Fruit fly (Drosophila melanogaster) whole organism, embryonic: ENCODE measurements around the gene Abca3.

Experiments used
- B-H2 ChIP-seq: fragments of 200-800 bp; sonication (Bioruptor generic); optimal IDR thresholded peaks from 2 replicates; lab custom pipeline; 2018; ENCODE audit warnings: missing biosample characterization, mild to moderate bottlenecking, missing genetic modification characterization
- Bgb ChIP-seq: fragments of 200-800 bp; sonication (Bioruptor generic); IDR thresholded peaks from 2 replicates; pipeline ENCODE4 v1.3.6; 2022; ENCODE audit warnings: missing biosample characterization, missing genetic modification characterization; ENCODE audit not compliant: partially characterized antibody
- CG10267 ChIP-seq: fragments of 200-800 bp; sonication (Bioruptor generic); optimal IDR thresholded peaks from 2 replicates; lab custom pipeline; 2018; ENCODE audit warnings: missing biosample characterization, mild to moderate bottlenecking, missing genetic modification characterization, moderate library complexity
- CG10366 ChIP-seq: fragments of 200-800 bp; sonication (Bioruptor generic); IDR thresholded peaks from 2 replicates; pipeline ENCODE4 v1.3.6; 2022; ENCODE audit warnings: missing biosample characterization, missing genetic modification characterization
- CG11247 ChIP-seq: fragments of 200-800 bp; sonication (Bioruptor generic); IDR thresholded peaks from 2 replicates; pipeline ENCODE4 v1.3.6; 2022; ENCODE audit warnings: missing biosample characterization, missing genetic modification characterization
- CG11398 ChIP-seq: fragments of 200-800 bp; sonication (Bioruptor generic); optimal IDR thresholded peaks from 2 replicates; lab custom pipeline; 2016; ENCODE audit warnings: missing biosample characterization, missing genetic modification characterization
- CG12155 ChIP-seq: fragments of 200-800 bp; sonication (Bioruptor generic); optimal IDR thresholded peaks from 3 replicates; lab custom pipeline; 2016; ENCODE audit warnings: missing biosample characterization, missing genetic modification characterization
- CG12942 ChIP-seq: fragments of 200-800 bp; sonication (Bioruptor generic); optimal IDR thresholded peaks from 3 replicates; lab custom pipeline; 2016; ENCODE audit warnings: missing biosample characterization, missing genetic modification characterization
- CG13296 ChIP-seq: fragments of 200-800 bp; sonication (Bioruptor generic); optimal IDR thresholded peaks from 3 replicates; lab custom pipeline; 2018; ENCODE audit warnings: missing biosample characterization, mild to moderate bottlenecking, missing genetic modification characterization
- CG1647 ChIP-seq: fragments of 200-800 bp; sonication (Bioruptor generic); optimal IDR thresholded peaks from 3 replicates; lab custom pipeline; 2016; ENCODE audit warnings: missing biosample characterization, missing genetic modification characterization
- CG17186 ChIP-seq: fragments of 200-800 bp; sonication (Bioruptor generic); optimal IDR thresholded peaks from 3 replicates; lab custom pipeline; 2017; ENCODE audit warnings: missing biosample characterization, missing genetic modification reagents, missing genetic modification characterization
- CG17829 ChIP-seq: fragments of 200-800 bp; optimal IDR thresholded peaks from 2 replicates; lab custom pipeline; 2019; ENCODE audit warnings: missing biosample characterization, mild to moderate bottlenecking, missing genetic modification characterization, moderate library complexity
- CG18262 ChIP-seq: fragments of 200-800 bp; optimal IDR thresholded peaks from 3 replicates; lab custom pipeline; 2019; ENCODE audit warnings: missing biosample characterization, mild to moderate bottlenecking, missing genetic modification characterization, moderate library complexity
- CG18619 ChIP-seq: fragments of 200-800 bp; sonication (Bioruptor generic); optimal IDR thresholded peaks from 3 replicates; lab custom pipeline; 2017; ENCODE audit warnings: missing biosample characterization, mild to moderate bottlenecking, missing genetic modification characterization
- CG2120 ChIP-seq: fragments of 200-800 bp; sonication (Bioruptor generic); optimal IDR thresholded peaks from 3 replicates; lab custom pipeline; 2016; ENCODE audit warnings: missing biosample characterization, missing genetic modification characterization
- CG30020 ChIP-seq: fragments of 200-800 bp; optimal IDR thresholded peaks from 2 replicates; lab custom pipeline; 2019; ENCODE audit warnings: missing biosample characterization, mild to moderate bottlenecking, missing genetic modification characterization, moderate library complexity
- CG32532 ChIP-seq: fragments of 200-800 bp; sonication (Bioruptor generic); IDR thresholded peaks from 2 replicates; pipeline ENCODE4 v1.3.6; 2022; ENCODE audit warnings: missing biosample characterization, missing genetic modification characterization
- CG33557 ChIP-seq: fragments of 200-800 bp; sonication (Bioruptor generic); optimal IDR thresholded peaks from 2 replicates; lab custom pipeline; 2019; ENCODE audit warnings: missing biosample characterization, mild to moderate bottlenecking, missing genetic modification characterization, moderate library complexity
- CG3995 ChIP-seq: fragments of 200-800 bp; sonication (Bioruptor generic); optimal IDR thresholded peaks from 3 replicates; lab custom pipeline; 2016; ENCODE audit warnings: missing biosample characterization, missing genetic modification characterization
- CG5245 ChIP-seq: fragments of 200-800 bp; sonication (Bioruptor generic); optimal IDR thresholded peaks from 3 replicates; lab custom pipeline; 2016; ENCODE audit warnings: missing biosample characterization, missing genetic modification characterization
- CoRest ChIP-seq: fragments of 200-800 bp; sonication (Bioruptor generic); optimal IDR thresholded peaks from 3 replicates; lab custom pipeline; 2018; ENCODE audit warnings: missing biosample characterization, mild to moderate bottlenecking, missing genetic modification characterization, moderate library complexity
- Dip2 ChIP-seq: fragments of 200-800 bp; sonication (Bioruptor generic); IDR thresholded peaks from 2 replicates; pipeline ENCODE4 v1.3.6; 2022; ENCODE audit warnings: missing biosample characterization, missing genetic modification characterization
- Doc2 ChIP-seq: fragments of 200-800 bp; sonication (Bioruptor generic); IDR thresholded peaks from 2 replicates; pipeline ENCODE4 v1.3.6; 2022; ENCODE audit warnings: missing biosample characterization, missing genetic modification characterization
- Dp ChIP-seq: fragments of 200-800 bp; sonication (Bioruptor generic); optimal IDR thresholded peaks from 2 replicates; lab custom pipeline; 2018; ENCODE audit warnings: missing biosample characterization, mild to moderate bottlenecking, missing genetic modification characterization, moderate library complexity
- ERR ChIP-seq: fragments of 200-800 bp; sonication (Bioruptor generic); optimal IDR thresholded peaks from 2 replicates; lab custom pipeline; 2016; ENCODE audit warnings: missing biosample characterization, missing genetic modification characterization
- Ets65A ChIP-seq: fragments of 200-800 bp; sonication (Bioruptor generic); peaks from one replicate; lab custom pipeline; 2016; ENCODE audit warnings: missing biosample characterization, missing genetic modification characterization
- Hand ChIP-seq: fragments of 200-800 bp; sonication (Bioruptor generic); optimal IDR thresholded peaks from 2 replicates; lab custom pipeline; 2017; ENCODE audit warnings: mild to moderate bottlenecking, missing biosample characterization, missing genetic modification reagents, missing genetic modification characterization
- Hmx ChIP-seq: fragments of 200-800 bp; sonication (Bioruptor generic); optimal IDR thresholded peaks from 2 replicates; lab custom pipeline; 2016; ENCODE audit warnings: missing biosample characterization, missing genetic modification characterization
- Max ChIP-seq: fragments of 200-800 bp; sonication (Bioruptor generic); optimal IDR thresholded peaks from 2 replicates; lab custom pipeline; 2016; ENCODE audit warnings: missing biosample characterization, mild to moderate bottlenecking, missing genetic modification characterization
- NFAT ChIP-seq: fragments of 200-800 bp; sonication (Bioruptor generic); IDR thresholded peaks from 2 replicates; pipeline ENCODE4 v1.3.6; 2022; ENCODE audit warnings: missing biosample characterization, missing genetic modification characterization
- Nf-YC ChIP-seq: fragments of 200-800 bp; optimal IDR thresholded peaks from 3 replicates; lab custom pipeline; 2019; ENCODE audit warnings: missing biosample characterization, mild to moderate bottlenecking, missing genetic modification characterization, moderate library complexity
- Pdp1 ChIP-seq, 2 experiments: fragments of 200-800 bp; sonication (Bioruptor generic); optimal IDR thresholded peaks; 3 replicates each; lab custom pipeline; 2016; ENCODE audit warnings: missing biosample characterization in 2 of 2, missing genetic modification characterization in 2 of 2, mild to moderate bottlenecking in 1 of 2, moderate library complexity in 1 of 2
- Rfx ChIP-seq: fragments of 200-800 bp; sonication (Bioruptor generic); IDR thresholded peaks from 2 replicates; pipeline ENCODE4 v1.3.6; 2022; ENCODE audit warnings: missing biosample characterization, missing genetic modification characterization
- ap ChIP-seq: fragments of 200-800 bp; sonication (Bioruptor generic); IDR thresholded peaks from 2 replicates; pipeline ENCODE4 v1.3.6; 2022; ENCODE audit warnings: missing biosample characterization, missing genetic modification characterization
- ase ChIP-seq: fragments of 200-800 bp; sonication (Bioruptor generic); IDR thresholded peaks from 3 replicates; pipeline ENCODE4 v1.3.6; 2022; ENCODE audit warnings: missing biosample characterization, missing genetic modification characterization
- bbx ChIP-seq: fragments of 200-800 bp; sonication (Bioruptor generic); IDR thresholded peaks from 2 replicates; pipeline ENCODE4 v1.3.6; 2022; ENCODE audit warnings: missing biosample characterization, missing genetic modification characterization; ENCODE audit not compliant: partially characterized antibody
- chinmo ChIP-seq: fragments of 200-800 bp; sonication (Bioruptor generic); IDR thresholded peaks from 4 replicates; pipeline ENCODE4 v1.3.6; 2022; ENCODE audit warnings: missing biosample characterization, missing genetic modification characterization; ENCODE audit not compliant: partially characterized antibody
- chm ChIP-seq: fragments of 200-800 bp; sonication (Bioruptor generic); IDR thresholded peaks from 2 replicates; pipeline ENCODE4 v1.3.6; 2022; ENCODE audit warnings: missing biosample characterization, missing genetic modification characterization
- dysf ChIP-seq: fragments of 200-800 bp; sonication (Bioruptor generic); IDR thresholded peaks from 3 replicates; pipeline ENCODE4 v1.3.6; 2022; ENCODE audit warnings: missing biosample characterization, missing genetic modification characterization
- fd64A ChIP-seq: fragments of 200-800 bp; sonication (Bioruptor generic); optimal IDR thresholded peaks from 3 replicates; lab custom pipeline; 2018; ENCODE audit warnings: missing biosample characterization, mild to moderate bottlenecking, missing genetic modification characterization
- her ChIP-seq: fragments of 200-800 bp; sonication (Bioruptor generic); optimal IDR thresholded peaks from 2 replicates; lab custom pipeline; 2016; ENCODE audit warnings: missing biosample characterization, missing genetic modification characterization
- ind ChIP-seq: fragments of 200-800 bp; sonication (Bioruptor generic); optimal IDR thresholded peaks from 3 replicates; lab custom pipeline; 2016; ENCODE audit warnings: missing biosample characterization, missing genetic modification characterization
- knrl ChIP-seq: fragments of 200-800 bp; sonication (Bioruptor generic); IDR thresholded peaks from 3 replicates; pipeline ENCODE4 v1.3.6; 2022; ENCODE audit warnings: missing biosample characterization, missing genetic modification characterization; ENCODE audit not compliant: partially characterized antibody
- lilli ChIP-seq: fragments of 200-800 bp; sonication (Bioruptor generic); optimal IDR thresholded peaks from 3 replicates; lab custom pipeline; 2016; ENCODE audit warnings: missing biosample characterization, missing genetic modification characterization
- nerfin-1 ChIP-seq: fragments of 200-800 bp; sonication (Bioruptor generic); optimal IDR thresholded peaks from 3 replicates; lab custom pipeline; 2019; ENCODE audit warnings: missing biosample characterization, mild to moderate bottlenecking, missing genetic modification characterization, moderate library complexity
- prd ChIP-seq, 3 experiments: fragments of >200 bp in 2 of 3; fragments of 200-800 bp in 1 of 3; sonication (Bioruptor generic) in 1 of 3; optimal IDR thresholded peaks in 2 of 3; IDR thresholded peaks in 1 of 3; 2 replicates in 2 of 3; 3 replicates in 1 of 3; pipeline versions ENCODE4 v1.3.6 to Lab custom; 2017 to 2022; ENCODE audit warnings: missing biosample characterization in 1 of 3, missing genetic modification characterization in 1 of 3
- psq ChIP-seq: fragments of 200-800 bp; sonication (Bioruptor generic); optimal IDR thresholded peaks from 2 replicates; lab custom pipeline; 2017; ENCODE audit warnings: missing biosample characterization, missing genetic modification characterization
- seq ChIP-seq: fragments of 200-800 bp; sonication (Bioruptor generic); IDR thresholded peaks from 2 replicates; pipeline ENCODE4 v1.3.6; 2022; ENCODE audit warnings: missing biosample characterization, missing genetic modification characterization
- stwl ChIP-seq: fragments of 200-800 bp; sonication (Bioruptor generic); optimal IDR thresholded peaks from 3 replicates; lab custom pipeline; 2018; ENCODE audit warnings: missing biosample characterization, mild to moderate bottlenecking, missing genetic modification characterization, moderate library complexity
- wor ChIP-seq: fragments of 200-800 bp; sonication (Bioruptor generic); IDR thresholded peaks from 2 replicates; pipeline ENCODE4 v1.3.6; 2022; ENCODE audit warnings: missing biosample characterization, missing genetic modification characterization

Abca3 gene

dm6 chrX:21349800-21350309 lies 43.4 kb upstream of the Abca3 start, which contains the start of the genes peng and sol (continued):
- peak; percentile 57 for TF ChIP-seq CG18619
- TF ChIP-seq CG2120 (GFP tag; lab: Kevin White, UChicago), result peak; percentile 89
- no peak for TF ChIP-seq ap (GFP tag; lab: Robert Waterston, UW)
- TF ChIP-seq Dip2, result no peak
- no peak for TF ChIP-seq Bgb (GFP tag; lab: Robert Waterston, UW)
- peak; percentile 56 for TF ChIP-seq CG30020
- TF ChIP-seq knrl (GFP tag; lab: Robert Waterston, UW), result no peak
- peak; percentile 80 for TF ChIP-seq CG12155 (GFP tag; lab: Kevin White, UChicago)
- 0 out of 3 replicates have a peak, but pooled peaks have one; percentile 15 for TF ChIP-seq ase (GFP tag; lab: Robert Waterston, UW)
- no peak for TF ChIP-seq NFAT (GFP tag; lab: Robert Waterston, UW)
- peak; percentile 51 for TF ChIP-seq B-H2 (GFP tag; lab: Kevin White, UChicago)
- peak; percentile 45 for TF ChIP-seq nerfin-1 (tag; lab: Kevin White, UChicago)
- TF ChIP-seq Rfx (GFP tag; lab: Robert Waterston, UW), result peak; percentile 71
- no peak for TF ChIP-seq wor (GFP tag; lab: Robert Waterston, UW)
- peak; percentile 86 for TF ChIP-seq stwl (tag; lab: Kevin White, UChicago)
- peak; percentile 67 to 75 for TF ChIP-seq Pdp1 (GFP tag; optimal IDR thresholded peaks at IDR 0.05; lab: Kevin White, UChicago)
- no peak for TF ChIP-seq Dp (GFP tag; lab: Kevin White, UChicago)
- peak; percentile 76 for TF ChIP-seq ind (GFP tag; lab: Kevin White, UChicago)
- peak; percentile 59 for TF ChIP-seq CG10366 (GFP tag; lab: Robert Waterston, UW)
- no peak for TF ChIP-seq ERR
- TF ChIP-seq seq (GFP tag; lab: Robert Waterston, UW), result peak; percentile 53
- no peak for TF ChIP-seq prd (optimal IDR thresholded peaks at IDR 0.05; lab: Kevin White, UChicago)
- peak; percentile 69; the same call in 2 of the 3 replicates for TF ChIP-seq prd (GFP tag; IDR thresholded peaks at IDR 0.05; lab: Robert Waterston, UW)
- no peak for TF ChIP-seq chinmo (GFP tag; lab: Robert Waterston, UW)
- TF ChIP-seq CG1647 (GFP tag; lab: Kevin White, UChicago), result peak; percentile 40
- TF ChIP-seq dysf (GFP tag; lab: Robert Waterston, UW), result peak; percentile 56; the same call in 2 of the 3 replicates
- TF ChIP-seq CG17829 (tag; lab: Kevin White, UChicago), result peak; percentile 54
- no peak for TF ChIP-seq fd64A (GFP tag; lab: Kevin White, UChicago)
- TF ChIP-seq CG5245 (GFP tag; lab: Kevin White, UChicago), result peak; percentile 60
- TF ChIP-seq CG10267 (tag; lab: Kevin White, UChicago), result peak; percentile 93
- TF ChIP-seq chm (GFP tag; lab: Robert Waterston, UW), result no peak
- TF ChIP-seq CoRest (tag; lab: Kevin White, UChicago), result peak; percentile 85
- TF ChIP-seq Nf-YC (tag; lab: Kevin White, UChicago), result peak; percentile 48
- TF ChIP-seq CG12942 (GFP tag; lab: Kevin White, UChicago), result peak; percentile 78
- 0 out of 2 replicates have a peak, but pooled peaks have one; percentile 49 for TF ChIP-seq bbx
- no peak for TF ChIP-seq CG11398
- TF ChIP-seq CG18262 (tag; lab: Kevin White, UChicago), result peak; percentile 71
- TF ChIP-seq CG33557 (GFP tag; lab: Kevin White, UChicago), result peak; percentile 62
- TF ChIP-seq CG32532 (GFP tag; lab: Robert Waterston, UW), result peak; percentile 62
- TF ChIP-seq Max (GFP tag; lab: Kevin White, UChicago), result peak; percentile 80
- peak; percentile 87 for TF ChIP-seq lilli (GFP tag; lab: Kevin White, UChicago)
- TF ChIP-seq Hmx (GFP tag; lab: Kevin White, UChicago), result no peak
- peak; percentile 7 for TF ChIP-seq CG13296 (GFP tag; lab: Kevin White, UChicago)
- peak; percentile 96 for TF ChIP-seq Ets65A (GFP tag; lab: Kevin White, UChicago)
- TF ChIP-seq her (GFP tag; lab: Kevin White, UChicago), result peak; percentile 40
- TF ChIP-seq psq, result peak; percentile 23
- peak; percentile 6 for TF ChIP-seq CG3995 (GFP tag; lab: Kevin White, UChicago)
- TF ChIP-seq Hand, result peak; percentile 52
- peak; percentile 64; the same call in 1 of the 2 replicates for TF ChIP-seq CG11247
- TF ChIP-seq Doc2 (GFP tag; lab: Robert Waterston, UW), result no peak
- TF ChIP-seq CG17186 (GFP tag; lab: Kevin White, UChicago), result peak; percentile 0
